Fruit fly (Drosophila melanogaster) whole organism, embryonic: ENCODE results near the gene PH4alphaSG2.

Experiments
- Aef1 ChIP-seq: fragments of 200-800 bp; sonication (Bioruptor generic); IDR thresholded peaks from 3 replicates; pipeline ENCODE4 v1.3.6; 2022; ENCODE audit warnings: missing biosample characterization, missing genetic modification characterization
- Antp ChIP-seq: fragments of 200-800 bp; sonication (Bioruptor generic); optimal IDR thresholded peaks from 3 replicates; lab custom pipeline; 2016; ENCODE audit warnings: missing biosample characterization, missing genetic modification characterization
- Bdp1 ChIP-seq: fragments of 200-800 bp; sonication (Bioruptor generic); optimal IDR thresholded peaks from 3 replicates; lab custom pipeline; 2016; ENCODE audit warnings: missing biosample characterization, missing genetic modification characterization
- Blimp-1 ChIP-seq: fragments of 200-800 bp; sonication (Bioruptor generic); optimal IDR thresholded peaks from 3 replicates; lab custom pipeline; 2018; ENCODE audit warnings: missing biosample characterization, missing genetic modification characterization, mild to moderate bottlenecking, moderate library complexity, missing genetic modification reagents
- CG10147 ChIP-seq: fragments of 200-800 bp; sonication (Bioruptor generic); optimal IDR thresholded peaks from 2 replicates; lab custom pipeline; 2019; ENCODE audit warnings: missing biosample characterization, mild to moderate bottlenecking, missing genetic modification characterization, moderate library complexity
- CG10462 ChIP-seq: fragments of 200-800 bp; sonication (Bioruptor generic); optimal IDR thresholded peaks from 2 replicates; lab custom pipeline; 2016; ENCODE audit warnings: missing biosample characterization, missing genetic modification characterization
- CG12155 ChIP-seq: fragments of 200-800 bp; sonication (Bioruptor generic); optimal IDR thresholded peaks from 3 replicates; lab custom pipeline; 2016; ENCODE audit warnings: missing biosample characterization, missing genetic modification characterization
- CG15479 ChIP-seq: fragments of 200-800 bp; sonication (Bioruptor generic); optimal IDR thresholded peaks from 3 replicates; lab custom pipeline; 2019; ENCODE audit warnings: missing biosample characterization, mild to moderate bottlenecking, missing genetic modification characterization, moderate library complexity
- CG18619 ChIP-seq: fragments of 200-800 bp; sonication (Bioruptor generic); optimal IDR thresholded peaks from 3 replicates; lab custom pipeline; 2017; ENCODE audit warnings: missing biosample characterization, mild to moderate bottlenecking, missing genetic modification characterization
- CG2120 ChIP-seq: fragments of 200-800 bp; sonication (Bioruptor generic); optimal IDR thresholded peaks from 3 replicates; lab custom pipeline; 2016; ENCODE audit warnings: missing biosample characterization, missing genetic modification characterization
- CG2875 ChIP-seq: fragments of 200-800 bp; sonication (Bioruptor generic); optimal IDR thresholded peaks from 2 replicates; lab custom pipeline; 2017; ENCODE audit warnings: missing biosample characterization, mild to moderate bottlenecking, missing genetic modification characterization, missing genetic modification reagents
- CG3838 ChIP-seq: fragments of 200-800 bp; sonication (Bioruptor generic); optimal IDR thresholded peaks from 3 replicates; lab custom pipeline; 2016; ENCODE audit warnings: missing biosample characterization, missing genetic modification characterization
- CG4282 ChIP-seq: fragments of 200-800 bp; sonication (Bioruptor generic); optimal IDR thresholded peaks from 2 replicates; lab custom pipeline; 2016; ENCODE audit warnings: missing biosample characterization, missing genetic modification characterization
- CG5180 ChIP-seq: fragments of 200-800 bp; sonication (Bioruptor generic); optimal IDR thresholded peaks from 3 replicates; lab custom pipeline; 2017; ENCODE audit warnings: missing biosample characterization, missing genetic modification characterization, mild to moderate bottlenecking, moderate library complexity, missing genetic modification reagents
- CG5245 ChIP-seq: fragments of 200-800 bp; sonication (Bioruptor generic); optimal IDR thresholded peaks from 3 replicates; lab custom pipeline; 2016; ENCODE audit warnings: missing biosample characterization, missing genetic modification characterization
- CG8478 ChIP-seq: fragments of >200 bp; optimal IDR thresholded peaks from 2 replicates; lab custom pipeline; 2018
- CG9215 ChIP-seq: fragments of 200-800 bp; sonication (Bioruptor generic); IDR thresholded peaks from 2 replicates; pipeline ENCODE4 v1.3.6; 2022; ENCODE audit warnings: missing biosample characterization, missing genetic modification characterization
- Doc2 ChIP-seq: fragments of 200-800 bp; sonication (Bioruptor generic); IDR thresholded peaks from 2 replicates; pipeline ENCODE4 v1.3.6; 2022; ENCODE audit warnings: missing biosample characterization, missing genetic modification characterization
- Dp ChIP-seq: fragments of 200-800 bp; sonication (Bioruptor generic); optimal IDR thresholded peaks from 2 replicates; lab custom pipeline; 2018; ENCODE audit warnings: missing biosample characterization, mild to moderate bottlenecking, missing genetic modification characterization, moderate library complexity
- E2f2 ChIP-seq: fragments of 200-800 bp; sonication (Bioruptor generic); IDR thresholded peaks from 2 replicates; pipeline ENCODE4 v1.3.6; 2022; ENCODE audit warnings: missing biosample characterization, missing genetic modification characterization
- HHEX ChIP-seq: fragments of 200-800 bp; sonication (Bioruptor generic); optimal IDR thresholded peaks from 3 replicates; lab custom pipeline; 2017; ENCODE audit warnings: missing biosample characterization, mild to moderate bottlenecking, missing genetic modification characterization, missing genetic modification reagents
- HmgZ ChIP-seq: fragments of 200-800 bp; sonication (Bioruptor generic); optimal IDR thresholded peaks from 2 replicates; lab custom pipeline; 2018; ENCODE audit warnings: missing biosample characterization, mild to moderate bottlenecking, missing genetic modification characterization
- Hr78 ChIP-seq, 2 experiments: fragments of 200-800 bp in 1 of 2; fragments of >200 bp in 1 of 2; sonication (Bioruptor generic) in 1 of 2; optimal IDR thresholded peaks; 2 replicates each; lab custom pipeline; 2017 to 2019; ENCODE audit warnings: missing biosample characterization in 2 of 2, missing genetic modification characterization in 2 of 2, mild to moderate bottlenecking in 1 of 2, moderate library complexity in 1 of 2
- Stat92E ChIP-seq, 3 experiments: fragments of >200 bp in 2 of 3; fragments of 200-800 bp in 1 of 3; sonication (Bioruptor generic) in 1 of 3; optimal IDR thresholded peaks; 2 replicates each; lab custom pipeline; 2017 to 2019; ENCODE audit warnings: missing biosample characterization in 3 of 3, missing genetic modification characterization in 3 of 3, mild to moderate bottlenecking in 1 of 3, moderate library complexity in 1 of 3
- bab2 ChIP-seq: fragments of 200-800 bp; sonication (Bioruptor generic); optimal IDR thresholded peaks from 2 replicates; lab custom pipeline; 2016; ENCODE audit warnings: missing biosample characterization, missing genetic modification characterization
- cato ChIP-seq: fragments of 200-800 bp; sonication (Bioruptor generic); optimal IDR thresholded peaks from 2 replicates; lab custom pipeline; 2016; ENCODE audit warnings: missing biosample characterization, missing genetic modification characterization, borderline replicate concordance
- dan ChIP-seq: fragments of 200-800 bp; sonication (Bioruptor generic); IDR thresholded peaks from 2 replicates; pipeline ENCODE4 v1.3.6; 2022; ENCODE audit warnings: missing biosample characterization, missing genetic modification characterization
- dpn ChIP-seq, 2 experiments: fragments of 200-800 bp; sonication (Bioruptor generic); optimal IDR thresholded peaks; 3 replicates each; lab custom pipeline; 2016; ENCODE audit warnings: missing biosample characterization in 2 of 2, missing genetic modification characterization in 2 of 2
- eve ChIP-seq, 2 experiments: fragments of >200 bp; optimal IDR thresholded peaks; 2 replicates each; lab custom pipeline; 2017; ENCODE audit warnings: missing biosample characterization in 2 of 2, missing genetic modification characterization in 2 of 2
- exex ChIP-seq: fragments of 200-800 bp; sonication (Bioruptor generic); optimal IDR thresholded peaks from 4 replicates; lab custom pipeline; 2018; ENCODE audit warnings: missing biosample characterization, mild to moderate bottlenecking, missing genetic modification characterization, moderate library complexity
- ham ChIP-seq: fragments of 200-800 bp; sonication (Bioruptor generic); IDR thresholded peaks from 2 replicates; pipeline ENCODE4 v1.3.6; 2022; ENCODE audit warnings: missing biosample characterization, missing genetic modification characterization
- hb ChIP-seq: fragments of 200-800 bp; sonication (Bioruptor generic); IDR thresholded peaks from 3 replicates; pipeline ENCODE4 v1.3.6; 2022; ENCODE audit warnings: missing biosample characterization, missing genetic modification characterization; ENCODE audit not compliant: partially characterized antibody
- kay ChIP-seq: fragments of 200-800 bp; sonication (Bioruptor generic); optimal IDR thresholded peaks from 2 replicates; lab custom pipeline; 2016; ENCODE audit warnings: missing biosample characterization, missing genetic modification characterization
- lab ChIP-seq: fragments of 200-800 bp; sonication (Bioruptor generic); optimal IDR thresholded peaks from 3 replicates; lab custom pipeline; 2017; ENCODE audit warnings: missing biosample characterization, missing genetic modification characterization, mild to moderate bottlenecking, moderate library complexity, missing genetic modification reagents
- lilli ChIP-seq: fragments of 200-800 bp; sonication (Bioruptor generic); optimal IDR thresholded peaks from 3 replicates; lab custom pipeline; 2016; ENCODE audit warnings: missing biosample characterization, missing genetic modification characterization
- mam ChIP-seq: fragments of 200-800 bp; sonication (Bioruptor generic); optimal IDR thresholded peaks from 3 replicates; lab custom pipeline; 2016; ENCODE audit warnings: missing biosample characterization, missing genetic modification characterization
- org-1 ChIP-seq: fragments of 200-800 bp; sonication (Bioruptor generic); optimal IDR thresholded peaks from 2 replicates; lab custom pipeline; 2017; ENCODE audit warnings: missing biosample characterization, missing genetic modification characterization
- p53 ChIP-seq: fragments of 200-800 bp; sonication (Bioruptor generic); optimal IDR thresholded peaks from 2 replicates; lab custom pipeline; 2016; ENCODE audit warnings: missing biosample characterization, missing genetic modification characterization
- pan ChIP-seq, 4 experiments: fragments of >200 bp in 3 of 4; fragments of 200-800 bp in 1 of 4; sonication (Bioruptor generic) in 1 of 4; optimal IDR thresholded peaks in 3 of 4; IDR thresholded peaks in 1 of 4; 2 replicates each; pipeline versions ENCODE4 v1.3.6 to Lab custom; 2017 to 2022; ENCODE audit warnings: missing biosample characterization in 2 of 4, missing genetic modification characterization in 2 of 4, mixed read lengths in 1 of 4
- pb ChIP-seq: fragments of 200-800 bp; sonication (Bioruptor generic); optimal IDR thresholded peaks from 3 replicates; lab custom pipeline; 2016; ENCODE audit warnings: missing biosample characterization, missing genetic modification characterization
- run ChIP-seq: fragments of 200-800 bp; sonication (Bioruptor generic); optimal IDR thresholded peaks from 3 replicates; lab custom pipeline; 2018; ENCODE audit warnings: missing biosample characterization, mild to moderate bottlenecking, missing genetic modification characterization
- sisA ChIP-seq: fragments of 200-800 bp; sonication (Bioruptor generic); IDR thresholded peaks from 2 replicates; pipeline ENCODE4 v1.3.6; 2022; ENCODE audit warnings: missing biosample characterization, missing genetic modification characterization
- sug ChIP-seq: fragments of 200-800 bp; optimal IDR thresholded peaks from 2 replicates; lab custom pipeline; 2019; ENCODE audit warnings: missing biosample characterization, mild to moderate bottlenecking, missing genetic modification characterization, moderate library complexity
- toy ChIP-seq: fragments of 200-800 bp; sonication (Bioruptor generic); IDR thresholded peaks from 2 replicates; pipeline ENCODE4 v1.3.6; 2022; ENCODE audit warnings: missing biosample characterization, missing genetic modification characterization
- vfl ChIP-seq: fragments of 200-800 bp; sonication (Bioruptor generic); optimal IDR thresholded peaks from 2 replicates; lab custom pipeline; 2016; ENCODE audit warnings: missing biosample characterization, missing genetic modification characterization
- wek ChIP-seq: fragments of 200-800 bp; sonication (Bioruptor generic); optimal IDR thresholded peaks from 3 replicates; lab custom pipeline; 2018; ENCODE audit warnings: missing biosample characterization, mild to moderate bottlenecking, missing genetic modification characterization, moderate library complexity

The PH4alphaSG2 gene

DNA sequence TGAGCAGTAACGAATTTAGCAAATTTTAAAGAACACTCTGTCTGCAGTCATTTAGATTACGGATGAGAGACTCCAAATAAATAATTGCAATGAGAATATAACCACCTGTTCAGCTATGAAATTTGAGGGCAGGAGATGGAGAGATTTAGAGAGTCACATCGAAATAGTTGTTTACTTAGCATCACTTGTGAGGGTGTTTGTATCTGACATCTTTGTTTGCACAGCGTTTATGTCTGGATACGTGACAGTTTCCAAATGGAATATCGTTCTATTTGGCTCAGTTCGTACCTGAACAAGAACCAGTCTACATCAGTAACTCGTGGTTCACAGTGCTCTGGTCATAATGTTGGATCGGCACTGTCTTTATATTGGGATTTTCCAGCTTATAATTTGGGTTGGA is at the start of gene PH4alphaSG2 (continued):
- no peak for TF ChIP-seq CG10462 (GFP tag; lab: Kevin White, UChicago)
- peak; percentile 61 for TF ChIP-seq CG2120
- no peak for TF ChIP-seq Doc2 (GFP tag; lab: Robert Waterston, UW)
- TF ChIP-seq lab (GFP tag; lab: Kevin White, UChicago), result peak; percentile 71
- no peak for TF ChIP-seq lilli (GFP tag; lab: Kevin White, UChicago)
- no peak for TF ChIP-seq ham (GFP tag; lab: Robert Waterston, UW)
- TF ChIP-seq CG12155 (GFP tag; lab: Kevin White, UChicago), result no peak
- peak; percentile 11 for TF ChIP-seq Blimp-1 (GFP tag; lab: Kevin White, UChicago)
- TF ChIP-seq Stat92E (GFP tag; optimal IDR thresholded peaks at IDR 0.05; lab: Kevin White, UChicago), result no peak
- no peak for TF ChIP-seq toy (GFP tag; lab: Robert Waterston, UW)
- TF ChIP-seq HHEX (GFP tag; lab: Kevin White, UChicago), result peak; percentile 5
- no peak for TF ChIP-seq CG8478 (lab: Kevin White, UChicago)
- TF ChIP-seq bab2 (GFP tag; lab: Kevin White, UChicago), result no peak
- TF ChIP-seq mam (GFP tag; lab: Kevin White, UChicago), result no peak
- TF ChIP-seq dan (GFP tag; lab: Robert Waterston, UW), result no peak
- no peak for TF ChIP-seq pan (optimal IDR thresholded peaks at IDR 0.05; lab: Kevin White, UChicago)
- no peak for TF ChIP-seq pan (GFP tag; optimal IDR thresholded peaks at IDR 0.05 in 1 of 2, IDR thresholded peaks at IDR 0.05 in 1 of 2)
- TF ChIP-seq cato (GFP tag; lab: Kevin White, UChicago), result no peak
- no peak for TF ChIP-seq pb (GFP tag; lab: Kevin White, UChicago)
- TF ChIP-seq CG3838 (GFP tag; lab: Kevin White, UChicago), result no peak

dm6 chr3R:30443549-30444133 is 46.2 kb upstream of the PH4alphaSG2 start, which contains the start of gene CG15537:
Gene CG15537 (minus strand): TSS chr3R:30443599.
- peak; percentile 44; the same call in 1 of the 2 replicates for TF ChIP-seq CG9215
- TF ChIP-seq E2f2 (GFP tag; lab: Robert Waterston, UW), result peak; percentile 49; the same call in 1 of the 2 replicates
- no peak for TF ChIP-seq Antp
- TF ChIP-seq Dp (GFP tag; lab: Kevin White, UChicago), result peak; percentile 58
- no peak for TF ChIP-seq Aef1

- TF ChIP-seq p53 (GFP tag; lab: Kevin White, UChicago), result no peak
- no peak for TF ChIP-seq org-1 (GFP tag; lab: Kevin White, UChicago)
- no peak for TF ChIP-seq vfl (GFP tag; lab: Kevin White, UChicago)
- TF ChIP-seq exex (tag; lab: Kevin White, UChicago), result no peak
- no peak for TF ChIP-seq CG15479
- no peak for TF ChIP-seq HmgZ (tag; lab: Kevin White, UChicago)
- no peak for TF ChIP-seq CG2875
- TF ChIP-seq CG18619 (GFP tag; lab: Kevin White, UChicago), result no peak
- TF ChIP-seq CG4282, result no peak
- no peak for TF ChIP-seq bab2 (GFP tag; lab: Kevin White, UChicago)
- TF ChIP-seq CG10147, result no peak
- TF ChIP-seq CG5245 (GFP tag; lab: Kevin White, UChicago), result no peak
Measured at dm6 chr3R:30444946-30445345, 44.9 kb upstream of the PH4alphaSG2 start, which contains the start of gene Osi23. Gene Osi23 (minus strand): TSS chr3R:30445046.

- no peak for TF ChIP-seq bab2 (GFP tag; lab: Kevin White, UChicago)
- no peak for TF ChIP-seq wek
- no peak for TF ChIP-seq sisA (GFP tag; lab: Robert Waterston, UW)
- peak; percentile 92 for TF ChIP-seq sug (tag; lab: Kevin White, UChicago)
- no peak for TF ChIP-seq CG5180 (GFP tag; lab: Kevin White, UChicago)
- no peak for TF ChIP-seq eve (GFP tag; optimal IDR thresholded peaks at IDR 0.05; lab: Kevin White, UChicago)
- TF ChIP-seq kay (GFP tag; lab: Kevin White, UChicago), result no peak
- peak; percentile 70 for TF ChIP-seq run
- TF ChIP-seq hb (GFP tag; lab: Robert Waterston, UW), result no peak
- TF ChIP-seq Bdp1 (GFP tag; lab: Kevin White, UChicago), result no peak
- TF ChIP-seq Hr78 (GFP tag; optimal IDR thresholded peaks at IDR 0.05; lab: Kevin White, UChicago), result peak in 1 of 2 experiments; percentile 94
- TF ChIP-seq dpn (GFP tag; optimal IDR thresholded peaks at IDR 0.05; lab: Kevin White, UChicago), result no peak
Measured at dm6 chr3R:30449446-30449845, 40.4 kb upstream of the PH4alphaSG2 start.
